Fruit fly (Drosophila melanogaster): Measurements from ENCODE around the gene CG2017.

CG2017 gene

DNA sequence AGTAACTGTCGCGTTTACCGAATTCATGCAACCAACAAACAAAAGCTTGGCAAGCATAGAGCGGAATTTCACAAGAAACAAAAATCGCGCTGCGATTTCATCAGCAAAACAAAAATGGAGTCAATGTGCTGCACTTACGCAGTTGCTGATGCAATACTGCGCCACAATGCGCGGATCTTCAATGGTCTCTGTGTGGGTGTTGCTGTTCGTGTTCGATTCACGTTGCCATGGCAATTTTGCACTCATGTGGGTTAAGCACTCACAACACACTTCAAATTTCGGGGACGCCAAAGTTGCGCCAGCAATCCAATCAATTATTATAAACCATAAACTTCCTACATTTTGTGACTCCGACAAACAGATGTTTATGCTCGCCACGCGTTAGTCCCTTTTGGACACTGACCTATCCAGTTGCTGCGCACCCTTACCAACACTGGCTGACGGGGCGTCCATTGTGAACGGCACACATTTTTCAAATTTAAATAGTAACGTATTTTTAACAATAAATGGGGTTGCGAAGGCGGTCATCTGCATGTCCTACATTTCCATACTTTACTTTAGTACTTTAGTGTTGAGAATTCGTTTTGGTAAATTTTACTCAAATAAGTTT lies at the start of gene CG2017 (continued):
- TF ChIP-seq gro (GFP tag; optimal IDR thresholded peaks at IDR 0.05): peak; percentile 45
- peak; percentile 69; the same call in 2 of the 3 replicates for TF ChIP-seq ken (GFP tag; IDR thresholded peaks at IDR 0.05)
- TF ChIP-seq CG17802 (tag; optimal IDR thresholded peaks at IDR 0.05): peak; percentile 64
- no peak for TF ChIP-seq Ssrp (tag; optimal IDR thresholded peaks at IDR 0.05)
- TF ChIP-seq CrebB (tag; optimal IDR thresholded peaks at IDR 0.05): peak; percentile 32
- peak; percentile 63 for TF ChIP-seq pho (GFP tag; optimal IDR thresholded peaks at IDR 0.05)
- no peak for TF ChIP-seq CG4360 (GFP tag; IDR thresholded peaks at IDR 0.05)
- peak; percentile 73 for TF ChIP-seq slbo (GFP tag; IDR thresholded peaks at IDR 0.05)
- peak; percentile 73 for TF ChIP-seq Dad (GFP tag; optimal IDR thresholded peaks at IDR 0.05)
- no peak for TF ChIP-seq CG11695 (GFP tag; IDR thresholded peaks at IDR 0.05)
- TF ChIP-seq tin (GFP tag; optimal IDR thresholded peaks at IDR 0.05): peak; percentile 50
- TF ChIP-seq dysf (GFP tag; IDR thresholded peaks at IDR 0.05): peak; percentile 29; the same call in 1 of the 3 replicates
- peak; percentile 42 for TF ChIP-seq gsb-n (tag; optimal IDR thresholded peaks at IDR 0.05)
- TF ChIP-seq CG15011 (GFP tag; optimal IDR thresholded peaks at IDR 0.05): no peak
- peak; percentile 1 for TF ChIP-seq CG13894 (tag; optimal IDR thresholded peaks at IDR 0.05)
- TF ChIP-seq wek (GFP tag; optimal IDR thresholded peaks at IDR 0.05): no peak
- TF ChIP-seq bsh (GFP tag; optimal IDR thresholded peaks at IDR 0.05): no peak
- TF ChIP-seq CG9727 (GFP tag; optimal IDR thresholded peaks at IDR 0.05): no peak
- TF ChIP-seq Scr (GFP tag; IDR thresholded peaks at IDR 0.05; ENCODE audit: partially characterized antibody): no peak; the same call in 1 of the 2 replicates
- TF ChIP-seq Sry-β (GFP tag; optimal IDR thresholded peaks at IDR 0.05): peak; percentile 51
- peak; percentile 57 for TF ChIP-seq CG9609 (GFP tag; optimal IDR thresholded peaks at IDR 0.05)
- TF ChIP-seq sc (optimal IDR thresholded peaks at IDR 0.05): no peak
- no peak for TF ChIP-seq sc (GFP tag; optimal IDR thresholded peaks at IDR 0.05)
- no peak for TF ChIP-seq nom (GFP tag; optimal IDR thresholded peaks at IDR 0.05)
- peak in 1 of 2 experiments; percentile 27 for TF ChIP-seq insv (GFP tag; optimal IDR thresholded peaks at IDR 0.05)
- TF ChIP-seq hth (optimal IDR thresholded peaks at IDR 0.05): no peak
- TF ChIP-seq fru (optimal IDR thresholded peaks at IDR 0.05): no peak
- TF ChIP-seq Nf-YB (GFP tag; optimal IDR thresholded peaks at IDR 0.05): no peak
- peak; percentile 18 for TF ChIP-seq CG10543 (GFP tag; optimal IDR thresholded peaks at IDR 0.05)
- TF ChIP-seq caup (GFP tag; optimal IDR thresholded peaks at IDR 0.05; ENCODE audit: severe bottlenecking): peak; percentile 55
- TF ChIP-seq CG17186 (GFP tag; optimal IDR thresholded peaks at IDR 0.05): peak; percentile 89
- TF ChIP-seq schlank (tag; optimal IDR thresholded peaks at IDR 0.05): no peak
- peak; percentile 26 for TF ChIP-seq CG8944 (GFP tag; optimal IDR thresholded peaks at IDR 0.05)
- TF ChIP-seq unc-4 (GFP tag; IDR thresholded peaks at IDR 0.05; ENCODE audit: partially characterized antibody): no peak; the same call in 1 of the 2 replicates
- TF ChIP-seq ash1 (GFP tag; optimal IDR thresholded peaks at IDR 0.05): peak; percentile 27
- TF ChIP-seq sim (GFP tag; IDR thresholded peaks at IDR 0.05): no peak
- TF ChIP-seq br (optimal IDR thresholded peaks at IDR 0.05): no peak
- TF ChIP-seq ab (GFP tag; optimal IDR thresholded peaks at IDR 0.05): peak; percentile 19
- peak; percentile 66 for TF ChIP-seq da (GFP tag; optimal IDR thresholded peaks at IDR 0.05)
- no peak for TF ChIP-seq nerfin-2 (GFP tag; IDR thresholded peaks at IDR 0.05; ENCODE audit: partially characterized antibody)
- TF ChIP-seq CHES-1-like (GFP tag; optimal IDR thresholded peaks at IDR 0.05): peak; percentile 44
- TF ChIP-seq CG31441 (GFP tag; IDR thresholded peaks at IDR 0.05): peak; percentile 14; the same call in 1 of the 2 replicates
- no peak for TF ChIP-seq Dfd (GFP tag; optimal IDR thresholded peaks at IDR 0.05)
- TF ChIP-seq CG17385 (GFP tag; optimal IDR thresholded peaks at IDR 0.05): peak; percentile 6
- peak; percentile 20 for TF ChIP-seq CG15269 (tag; optimal IDR thresholded peaks at IDR 0.05)
- TF ChIP-seq CG9932 (GFP tag; IDR thresholded peaks at IDR 0.05): peak; percentile 78
- TF ChIP-seq CG13123 (GFP tag; optimal IDR thresholded peaks at IDR 0.05): no peak
- peak; percentile 66 for TF ChIP-seq CG6791 (GFP tag; IDR thresholded peaks at IDR 0.05; ENCODE audit: partially characterized antibody)
- no peak for TF ChIP-seq CG16815 (GFP tag; optimal IDR thresholded peaks at IDR 0.05)
- peak; percentile 13 for TF ChIP-seq az2 (GFP tag; optimal IDR thresholded peaks at IDR 0.05)
- no peak for TF ChIP-seq Ada2b (GFP tag; IDR thresholded peaks at IDR 0.05)
